Worm (Caenorhabditis elegans) whole organism, L2 larva: ENCODE data around the gene drh-1.

Experiments
- mbf-1 ChIP-seq: sonication (generic microtip); optimal IDR thresholded peaks from 2 replicates; lab custom pipeline; 2017; ENCODE audit warnings: missing biosample characterization, missing genetic modification characterization
- nhr-12 ChIP-seq: fragments of 150-350 bp; optimal IDR thresholded peaks from 2 replicates; lab custom pipeline; 2014; ENCODE audit warnings: missing biosample characterization, missing genetic modification characterization
- skn-1 ChIP-seq: sonication (generic microtip); optimal IDR thresholded peaks from 2 replicates; lab custom pipeline; 2017; ENCODE audit warnings: missing biosample characterization, missing genetic modification characterization

ce11 chrIV:6577914-6578313, 35.2 kb downstream of the drh-1 start, which contains the start of gene C43G2.3:
- TF ChIP-seq skn-1: no peak
- no peak for TF ChIP-seq nhr-12 (tag; lab: Kevin White, UChicago)
- TF ChIP-seq mbf-1 (tag; lab: Kevin White, UChicago): no peak
